Fruit fly (Drosophila melanogaster) whole organism, embryonic: ENCODE results near the gene MED27.
A peak's percentile ranks its signal among the peaks of the same experiment; 100 is the strongest.

Source experiments
- BEAF-32 ChIP-seq: fragments of 200-800 bp; sonication (Bioruptor generic); optimal IDR thresholded peaks from 3 replicates; lab custom pipeline; 2017; ENCODE audit warnings: missing biosample characterization, missing genetic modification characterization, mild to moderate bottlenecking, moderate library complexity, missing genetic modification reagents
- Bteb2 ChIP-seq: fragments of 200-800 bp; sonication (Bioruptor generic); optimal IDR thresholded peaks from 2 replicates; lab custom pipeline; 2016; ENCODE audit warnings: missing biosample characterization, missing genetic modification characterization
- CG1024 ChIP-seq: fragments of 200-800 bp; sonication (Bioruptor generic); IDR thresholded peaks from 2 replicates; pipeline ENCODE4 v1.3.6; 2022; ENCODE audit warnings: missing biosample characterization, missing genetic modification characterization
- CG10267 ChIP-seq: fragments of 200-800 bp; sonication (Bioruptor generic); optimal IDR thresholded peaks from 2 replicates; lab custom pipeline; 2018; ENCODE audit warnings: missing biosample characterization, mild to moderate bottlenecking, missing genetic modification characterization, moderate library complexity
- CG10321 ChIP-seq: fragments of 200-800 bp; sonication (Bioruptor generic); IDR thresholded peaks from 2 replicates; pipeline ENCODE4 v1.3.6; 2022; ENCODE audit warnings: missing biosample characterization, missing genetic modification characterization
- CG12942 ChIP-seq: fragments of 200-800 bp; sonication (Bioruptor generic); optimal IDR thresholded peaks from 3 replicates; lab custom pipeline; 2016; ENCODE audit warnings: missing biosample characterization, missing genetic modification characterization
- CG14667 ChIP-seq: fragments of 200-800 bp; sonication (Bioruptor generic); IDR thresholded peaks from 2 replicates; pipeline ENCODE4 v1.3.6; 2022; ENCODE audit warnings: missing biosample characterization, missing genetic modification characterization
- CG17186 ChIP-seq: fragments of 200-800 bp; sonication (Bioruptor generic); optimal IDR thresholded peaks from 3 replicates; lab custom pipeline; 2017; ENCODE audit warnings: missing biosample characterization, missing genetic modification reagents, missing genetic modification characterization
- CG17328 ChIP-seq: fragments of 200-800 bp; sonication (Bioruptor generic); IDR thresholded peaks from 2 replicates; pipeline ENCODE4 v1.3.6; 2022; ENCODE audit warnings: missing biosample characterization, missing genetic modification characterization
- CG17385 ChIP-seq: fragments of 200-800 bp; sonication (Bioruptor generic); optimal IDR thresholded peaks from 3 replicates; lab custom pipeline; 2018; ENCODE audit warnings: missing biosample characterization, mild to moderate bottlenecking, missing genetic modification characterization
- CG18011 ChIP-seq: fragments of 200-800 bp; sonication (Bioruptor generic); optimal IDR thresholded peaks from 2 replicates; lab custom pipeline; 2017; ENCODE audit warnings: missing biosample characterization, missing genetic modification characterization, mild to moderate bottlenecking, moderate library complexity, missing genotype
- CG30020 ChIP-seq: fragments of 200-800 bp; optimal IDR thresholded peaks from 2 replicates; lab custom pipeline; 2019; ENCODE audit warnings: missing biosample characterization, mild to moderate bottlenecking, missing genetic modification characterization, moderate library complexity
- CG4617 ChIP-seq: fragments of 200-800 bp; sonication (Bioruptor generic); optimal IDR thresholded peaks from 3 replicates; lab custom pipeline; 2016; ENCODE audit warnings: missing biosample characterization, missing genetic modification characterization, borderline replicate concordance
- CG4730 ChIP-seq: fragments of 200-800 bp; sonication (Bioruptor generic); IDR thresholded peaks from 2 replicates; pipeline ENCODE4 v1.3.6; 2022; ENCODE audit warnings: missing biosample characterization, missing genetic modification characterization
- CG6254 ChIP-seq: fragments of 200-800 bp; sonication (Bioruptor generic); optimal IDR thresholded peaks from 3 replicates; lab custom pipeline; 2017; ENCODE audit warnings: mild to moderate bottlenecking, missing biosample characterization, missing genetic modification reagents, missing genetic modification characterization
- CG6791 ChIP-seq: fragments of 200-800 bp; sonication (Bioruptor generic); IDR thresholded peaks from 3 replicates; pipeline ENCODE4 v1.3.6; 2022; ENCODE audit warnings: missing biosample characterization, missing genetic modification characterization; ENCODE audit not compliant: partially characterized antibody
- CG7556 ChIP-seq: fragments of 200-800 bp; sonication (Bioruptor generic); optimal IDR thresholded peaks from 2 replicates; lab custom pipeline; 2017; ENCODE audit warnings: missing biosample characterization, mild to moderate bottlenecking, missing genetic modification characterization
- CG7963 ChIP-seq: fragments of 200-800 bp; sonication (Bioruptor generic); IDR thresholded peaks from 3 replicates; pipeline ENCODE4 v1.3.6; 2022; ENCODE audit warnings: missing biosample characterization, missing genetic modification characterization; ENCODE audit not compliant: partially characterized antibody
- CG8089 ChIP-seq: fragments of 200-800 bp; sonication (Bioruptor generic); optimal IDR thresholded peaks from 3 replicates; lab custom pipeline; 2016; ENCODE audit warnings: missing biosample characterization, missing genetic modification characterization
- CG9817 ChIP-seq: fragments of 200-800 bp; sonication (Bioruptor generic); optimal IDR thresholded peaks from 2 replicates; lab custom pipeline; 2018; ENCODE audit warnings: missing biosample characterization, mild to moderate bottlenecking, missing genetic modification characterization, moderate library complexity
- CG9876 ChIP-seq: fragments of 200-800 bp; sonication (Bioruptor generic); optimal IDR thresholded peaks from 2 replicates; lab custom pipeline; 2016; ENCODE audit warnings: missing biosample characterization, missing genetic modification characterization
- Dbx ChIP-seq: fragments of 200-800 bp; sonication (Bioruptor generic); IDR thresholded peaks from 3 replicates; pipeline ENCODE4 v1.3.6; 2022; ENCODE audit warnings: missing biosample characterization, missing genetic modification characterization
- E2f2 ChIP-seq: fragments of 200-800 bp; sonication (Bioruptor generic); IDR thresholded peaks from 2 replicates; pipeline ENCODE4 v1.3.6; 2022; ENCODE audit warnings: missing biosample characterization, missing genetic modification characterization
- Fer3 ChIP-seq: fragments of 200-800 bp; sonication (Bioruptor generic); optimal IDR thresholded peaks from 2 replicates; lab custom pipeline; 2018; ENCODE audit warnings: missing biosample characterization, mild to moderate bottlenecking, missing genetic modification characterization, moderate library complexity
- Gug ChIP-seq: fragments of 200-800 bp; sonication (Bioruptor generic); IDR thresholded peaks from 4 replicates; pipeline ENCODE4 v1.3.6; 2022; ENCODE audit warnings: missing biosample characterization, missing genetic modification characterization
- HHEX ChIP-seq: fragments of 200-800 bp; sonication (Bioruptor generic); optimal IDR thresholded peaks from 3 replicates; lab custom pipeline; 2017; ENCODE audit warnings: missing biosample characterization, mild to moderate bottlenecking, missing genetic modification characterization, missing genetic modification reagents
- HmgD ChIP-seq: fragments of 200-800 bp; sonication (Bioruptor generic); optimal IDR thresholded peaks from 3 replicates; lab custom pipeline; 2016; ENCODE audit warnings: missing biosample characterization, missing genetic modification characterization
- HmgZ ChIP-seq: fragments of 200-800 bp; sonication (Bioruptor generic); optimal IDR thresholded peaks from 2 replicates; lab custom pipeline; 2018; ENCODE audit warnings: missing biosample characterization, mild to moderate bottlenecking, missing genetic modification characterization
- Hr3 ChIP-seq: fragments of 200-800 bp; sonication (Bioruptor generic); optimal IDR thresholded peaks from 3 replicates; lab custom pipeline; 2016; ENCODE audit warnings: missing biosample characterization, missing genetic modification characterization
- Lim3 ChIP-seq: fragments of 200-800 bp; sonication (Bioruptor generic); IDR thresholded peaks from 2 replicates; pipeline ENCODE4 v1.3.6; 2022; ENCODE audit warnings: missing biosample characterization, missing genetic modification characterization
- aop ChIP-seq: fragments of 200-800 bp; sonication (Bioruptor generic); IDR thresholded peaks from 2 replicates; pipeline ENCODE4 v1.3.6; 2022; ENCODE audit warnings: missing biosample characterization, missing genetic modification characterization
- ara ChIP-seq: fragments of 200-800 bp; sonication (Bioruptor generic); IDR thresholded peaks from 2 replicates; pipeline ENCODE4 v1.3.6; 2022; ENCODE audit warnings: missing biosample characterization, missing genetic modification characterization
- bigmax ChIP-seq: fragments of 200-800 bp; sonication (Bioruptor generic); optimal IDR thresholded peaks from 2 replicates; lab custom pipeline; 2018; ENCODE audit warnings: missing biosample characterization, mild to moderate bottlenecking, missing genetic modification characterization
- btn ChIP-seq: fragments of 200-800 bp; sonication (Bioruptor generic); optimal IDR thresholded peaks from 2 replicates; lab custom pipeline; 2016; ENCODE audit warnings: missing biosample characterization, missing genetic modification characterization
- da ChIP-seq: fragments of 200-800 bp; sonication (Bioruptor generic); optimal IDR thresholded peaks from 2 replicates; lab custom pipeline; 2016; ENCODE audit warnings: missing biosample characterization, missing genetic modification characterization
- danr ChIP-seq: fragments of 200-800 bp; sonication (Bioruptor generic); IDR thresholded peaks from 2 replicates; pipeline ENCODE4 v1.3.6; 2022; ENCODE audit warnings: missing biosample characterization, missing genetic modification characterization
- dmrt11E ChIP-seq: fragments of 200-800 bp; sonication (Bioruptor generic); optimal IDR thresholded peaks from 3 replicates; lab custom pipeline; 2018; ENCODE audit warnings: missing biosample characterization, mild to moderate bottlenecking, missing genetic modification characterization, moderate library complexity
- dysf ChIP-seq: fragments of 200-800 bp; sonication (Bioruptor generic); IDR thresholded peaks from 3 replicates; pipeline ENCODE4 v1.3.6; 2022; ENCODE audit warnings: missing biosample characterization, missing genetic modification characterization
- fd64A ChIP-seq: fragments of 200-800 bp; sonication (Bioruptor generic); optimal IDR thresholded peaks from 3 replicates; lab custom pipeline; 2018; ENCODE audit warnings: missing biosample characterization, mild to moderate bottlenecking, missing genetic modification characterization
- ftz-f1 ChIP-seq: fragments of 200-800 bp; sonication (Bioruptor generic); optimal IDR thresholded peaks from 2 replicates; lab custom pipeline; 2016; ENCODE audit warnings: missing biosample characterization, missing genetic modification characterization
- grn ChIP-seq: fragments of 200-800 bp; sonication (Bioruptor generic); optimal IDR thresholded peaks from 3 replicates; lab custom pipeline; 2017; ENCODE audit warnings: missing biosample characterization, missing genetic modification characterization
- gt ChIP-seq: fragments of 200-800 bp; sonication (Bioruptor generic); IDR thresholded peaks from 2 replicates; pipeline ENCODE4 v1.3.6; 2022; ENCODE audit warnings: missing biosample characterization, missing genetic modification characterization
- h ChIP-seq: fragments of >200 bp; optimal IDR thresholded peaks from 2 replicates; lab custom pipeline; 2017
- ind ChIP-seq: fragments of 200-800 bp; sonication (Bioruptor generic); optimal IDR thresholded peaks from 3 replicates; lab custom pipeline; 2016; ENCODE audit warnings: missing biosample characterization, missing genetic modification characterization
- kah ChIP-seq: fragments of 200-800 bp; sonication (Bioruptor generic); optimal IDR thresholded peaks from 2 replicates; lab custom pipeline; 2018; ENCODE audit warnings: missing biosample characterization, mild to moderate bottlenecking, missing genetic modification characterization
- lmd ChIP-seq: fragments of 200-800 bp; sonication (Bioruptor generic); IDR thresholded peaks from 2 replicates; pipeline ENCODE4 v1.3.6; 2022; ENCODE audit warnings: missing biosample characterization, missing genetic modification characterization
- mld ChIP-seq: fragments of 200-800 bp; sonication (Bioruptor generic); IDR thresholded peaks from 3 replicates; pipeline ENCODE4 v1.3.6; 2022; ENCODE audit warnings: missing biosample characterization, missing genetic modification characterization; ENCODE audit not compliant: partially characterized antibody
- oc ChIP-seq: fragments of 200-800 bp; sonication (Bioruptor generic); optimal IDR thresholded peaks from 2 replicates; lab custom pipeline; 2018; ENCODE audit warnings: missing biosample characterization, mild to moderate bottlenecking, missing genetic modification characterization, moderate library complexity
- pho ChIP-seq: fragments of 200-800 bp; sonication (Bioruptor generic); optimal IDR thresholded peaks from 2 replicates; lab custom pipeline; 2016; ENCODE audit warnings: missing biosample characterization, missing genetic modification characterization
- slp2 ChIP-seq: fragments of 200-800 bp; sonication (Bioruptor generic); optimal IDR thresholded peaks from 2 replicates; lab custom pipeline; 2016; ENCODE audit warnings: missing biosample characterization, missing genetic modification characterization
- so ChIP-seq: fragments of 200-800 bp; sonication (Bioruptor generic); IDR thresholded peaks from 3 replicates; pipeline ENCODE4 v1.3.6; 2022; ENCODE audit warnings: missing biosample characterization, missing genetic modification characterization

Gene MED27

DNA sequence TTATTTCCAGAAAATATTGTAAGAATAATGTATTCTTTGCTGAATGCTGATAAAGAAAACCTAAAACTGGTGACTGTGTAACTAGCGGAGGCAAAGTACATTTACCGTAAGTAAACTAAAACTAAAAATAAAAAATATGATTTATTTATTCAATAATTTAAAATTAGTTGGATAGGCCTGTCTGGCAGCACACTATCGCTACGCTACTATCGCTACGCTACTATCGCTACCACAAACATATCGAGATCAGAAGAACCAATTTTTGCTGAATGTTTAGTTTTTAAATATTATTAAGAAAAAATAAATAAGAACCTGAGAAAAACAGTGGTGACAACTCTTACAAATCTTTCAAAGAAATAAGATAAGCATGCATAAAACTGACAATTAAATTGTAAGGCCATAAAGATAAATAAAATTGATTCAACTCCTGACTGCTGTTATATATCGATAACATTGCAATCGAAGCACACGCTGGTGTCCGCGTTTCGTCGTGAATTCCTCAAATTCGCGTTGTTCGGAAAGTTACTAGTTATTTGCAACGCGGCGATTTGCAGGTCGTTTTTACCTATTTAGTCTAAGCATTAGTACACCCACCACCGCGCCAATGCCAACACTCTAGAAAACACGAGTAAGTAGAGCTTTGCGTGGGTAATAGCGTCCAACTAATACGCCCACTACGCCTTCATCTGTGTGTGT, 5.4 kb downstream of the MED27 start, which contains the start of gene Wdr33 (continued):
- peak; percentile 5 for TF ChIP-seq CG10267 (tag; lab: Kevin White, UChicago)
- peak; percentile 16; the same call in 1 of the 2 replicates for TF ChIP-seq CG14667 (GFP tag; lab: Robert Waterston, UW)
- TF ChIP-seq ara, result no peak
- TF ChIP-seq CG1024 (GFP tag; lab: Robert Waterston, UW), result no peak
- TF ChIP-seq CG18011 (GFP tag; lab: Kevin White, UChicago), result no peak
- TF ChIP-seq so, result no peak
- no peak for TF ChIP-seq HmgZ (tag; lab: Kevin White, UChicago)
- no peak for TF ChIP-seq CG4730 (GFP tag; lab: Robert Waterston, UW)
- peak; percentile 53 for TF ChIP-seq lmd (GFP tag; lab: Robert Waterston, UW)
- TF ChIP-seq oc (tag; lab: Kevin White, UChicago), result no peak
- no peak for TF ChIP-seq CG17328 (GFP tag; lab: Robert Waterston, UW)
- no peak for TF ChIP-seq CG12942 (GFP tag; lab: Kevin White, UChicago)
- peak; percentile 82 for TF ChIP-seq BEAF-32
- peak; percentile 35 for TF ChIP-seq CG30020 (tag; lab: Kevin White, UChicago)
- no peak for TF ChIP-seq fd64A (GFP tag; lab: Kevin White, UChicago)
- peak; percentile 50 for TF ChIP-seq CG9817
- TF ChIP-seq Dbx (GFP tag; lab: Robert Waterston, UW), result no peak
- TF ChIP-seq CG7963 (GFP tag; lab: Robert Waterston, UW), result peak; percentile 83
- peak; percentile 91 for TF ChIP-seq CG6791 (GFP tag; lab: Robert Waterston, UW)
- TF ChIP-seq da, result no peak
- TF ChIP-seq kah (GFP tag; lab: Kevin White, UChicago), result no peak
- no peak for TF ChIP-seq CG17186 (GFP tag; lab: Kevin White, UChicago)
- 0 out of 2 replicates have a peak, but pooled peaks have one; percentile 17 for TF ChIP-seq danr (GFP tag; lab: Robert Waterston, UW)
- no peak for TF ChIP-seq HHEX (GFP tag; lab: Kevin White, UChicago)
- TF ChIP-seq aop (GFP tag; lab: Robert Waterston, UW), result no peak
- peak; percentile 0 for TF ChIP-seq Fer3 (tag; lab: Kevin White, UChicago)
- TF ChIP-seq CG6254 (GFP tag; lab: Kevin White, UChicago), result no peak
- TF ChIP-seq h (lab: Kevin White, UChicago), result no peak
- TF ChIP-seq slp2 (GFP tag; lab: Kevin White, UChicago), result no peak
- TF ChIP-seq ftz-f1 (GFP tag; lab: Kevin White, UChicago), result no peak
- TF ChIP-seq grn (GFP tag; lab: Kevin White, UChicago), result no peak
- no peak for TF ChIP-seq HmgD
- TF ChIP-seq dmrt11E (tag; lab: Kevin White, UChicago), result peak; percentile 28
- peak; percentile 84; the same call in 2 of the 3 replicates for TF ChIP-seq mld (GFP tag; lab: Robert Waterston, UW)
- TF ChIP-seq Gug (GFP tag; lab: Robert Waterston, UW), result no peak
- TF ChIP-seq CG10321 (GFP tag; lab: Robert Waterston, UW), result no peak
- TF ChIP-seq pho (GFP tag; lab: Kevin White, UChicago), result no peak
- peak; percentile 38 for TF ChIP-seq ind (GFP tag; lab: Kevin White, UChicago)
- no peak for TF ChIP-seq Lim3 (GFP tag; lab: Robert Waterston, UW)
- TF ChIP-seq btn, result no peak
- TF ChIP-seq CG7556 (GFP tag; lab: Kevin White, UChicago), result peak; percentile 34
- TF ChIP-seq dysf (GFP tag; lab: Robert Waterston, UW), result no peak
- TF ChIP-seq CG17385 (GFP tag; lab: Kevin White, UChicago), result peak; percentile 36
- no peak for TF ChIP-seq E2f2 (GFP tag; lab: Robert Waterston, UW)
- TF ChIP-seq Bteb2 (GFP tag; lab: Kevin White, UChicago), result peak; percentile 15
- TF ChIP-seq gt (GFP tag; lab: Robert Waterston, UW), result no peak
- TF ChIP-seq CG8089 (GFP tag; lab: Kevin White, UChicago), result no peak
- TF ChIP-seq bigmax, result no peak
- no peak for TF ChIP-seq CG9876 (GFP tag; lab: Kevin White, UChicago)
- TF ChIP-seq CG4617 (GFP tag; lab: Kevin White, UChicago), result no peak
- peak; percentile 49 for TF ChIP-seq Hr3 (GFP tag; lab: Kevin White, UChicago)
